Worm (Caenorhabditis elegans) whole organism, L2 larva: Measurements from ENCODE around the gene T28A11.17.

ENCODE experiments used
- C34F6.9 ChIP-seq: fragments of 150-350 bp; optimal IDR thresholded peaks from 2 replicates; lab custom pipeline; 2014; ENCODE audit warnings: missing biosample characterization, missing genetic modification characterization
- F13H6.1 ChIP-seq: sonication (generic microtip); optimal IDR thresholded peaks from 2 replicates; lab custom pipeline; 2016; ENCODE audit warnings: missing genetic modification characterization, missing compliant biosample characterization
- R02D3.7 ChIP-seq: fragments of 150-350 bp; optimal IDR thresholded peaks from 2 replicates; lab custom pipeline; 2014; ENCODE audit warnings: missing biosample characterization, missing genetic modification characterization
- Y55F3AM.14 ChIP-seq: fragments of 200-800 bp; sonication (Bioruptor generic); optimal IDR thresholded peaks from 2 replicates; lab custom pipeline; 2018; ENCODE audit warnings: mild to moderate bottlenecking, missing genetic modification characterization, missing compliant biosample characterization
- alr-1 ChIP-seq: fragments of 150-350 bp; optimal IDR thresholded peaks from 2 replicates; lab custom pipeline; 2014; ENCODE audit warnings: missing biosample characterization, missing genetic modification characterization
- ama-1 ChIP-seq: fragments of 150-350 bp; optimal IDR thresholded peaks from 2 replicates; lab custom pipeline; 2018; ENCODE audit warnings: inconsistent platforms
- ceh-16 ChIP-seq: fragments of 150-350 bp; optimal IDR thresholded peaks from 2 replicates; lab custom pipeline; 2014; ENCODE audit warnings: missing biosample characterization, missing genetic modification characterization
- ceh-82 ChIP-seq: fragments of 150-350 bp; optimal IDR thresholded peaks from 2 replicates; lab custom pipeline; 2014; ENCODE audit warnings: missing biosample characterization, missing genetic modification characterization
- dmd-4 ChIP-seq: sonication (generic microtip); optimal IDR thresholded peaks from 2 replicates; lab custom pipeline; 2017; ENCODE audit warnings: missing biosample characterization, missing genetic modification characterization
- elt-3 ChIP-seq: sonication (generic microtip); optimal IDR thresholded peaks from 2 replicates; lab custom pipeline; 2017; ENCODE audit warnings: missing biosample characterization, missing genetic modification characterization
- fos-1 ChIP-seq: fragments of 150-350 bp; optimal IDR thresholded peaks from 2 replicates; lab custom pipeline; 2014; ENCODE audit warnings: missing biosample characterization, missing genetic modification characterization
- gmeb-1 ChIP-seq: fragments of 150-350 bp; optimal IDR thresholded peaks from 2 replicates; lab custom pipeline; 2014; ENCODE audit warnings: missing biosample characterization, missing genetic modification characterization
- lin-11 ChIP-seq: fragments of 150-350 bp; sonication (generic microtip); optimal IDR thresholded peaks from 2 replicates; lab custom pipeline; 2014; ENCODE audit warnings: missing biosample characterization, missing genetic modification characterization, inconsistent platforms, mixed read lengths
- lin-39 ChIP-seq: fragments of 150-350 bp; optimal IDR thresholded peaks from 2 replicates; lab custom pipeline; 2014; ENCODE audit warnings: missing biosample characterization, missing genetic modification reagents, missing genetic modification characterization
- lsy-2 ChIP-seq, 2 experiments: fragments of 150-350 bp in 1 of 2; sonication (generic microtip) in 1 of 2; optimal IDR thresholded peaks; 2 replicates each; lab custom pipeline; 2014 to 2017; ENCODE audit warnings: missing biosample characterization in 2 of 2, missing genetic modification characterization in 2 of 2
- mab-5 ChIP-seq: fragments of 150-350 bp; optimal IDR thresholded peaks from 2 replicates; lab custom pipeline; 2014; ENCODE audit warnings: missing biosample characterization, missing genetic modification characterization
- mbf-1 ChIP-seq: sonication (generic microtip); optimal IDR thresholded peaks from 2 replicates; lab custom pipeline; 2017; ENCODE audit warnings: missing biosample characterization, missing genetic modification characterization
- mdl-1 ChIP-seq, 2 experiments: fragments of 150-350 bp in 1 of 2; sonication (generic microtip) in 1 of 2; optimal IDR thresholded peaks; 2 replicates each; lab custom pipeline; 2017; ENCODE audit warnings: missing biosample characterization in 2 of 2, missing genetic modification characterization in 2 of 2
- nhr-11 ChIP-seq: fragments of 150-350 bp; optimal IDR thresholded peaks from 2 replicates; lab custom pipeline; 2014; ENCODE audit warnings: missing biosample characterization, missing genetic modification characterization
- nhr-12 ChIP-seq: fragments of 150-350 bp; optimal IDR thresholded peaks from 2 replicates; lab custom pipeline; 2014; ENCODE audit warnings: missing biosample characterization, missing genetic modification characterization
- nhr-129 ChIP-seq: fragments of 150-350 bp; optimal IDR thresholded peaks from 2 replicates; lab custom pipeline; 2014; ENCODE audit warnings: missing biosample characterization, missing genetic modification characterization
- nhr-21 ChIP-seq: fragments of 150-350 bp; optimal IDR thresholded peaks from 2 replicates; lab custom pipeline; 2014; ENCODE audit warnings: missing biosample characterization, missing genetic modification characterization
- nhr-23 ChIP-seq: fragments of 150-350 bp; optimal IDR thresholded peaks from 2 replicates; lab custom pipeline; 2014; ENCODE audit warnings: missing biosample characterization, missing genetic modification reagents, missing genetic modification characterization
- nhr-25 ChIP-seq: fragments of 150-350 bp; sonication (generic microtip); optimal IDR thresholded peaks from 3 replicates; lab custom pipeline; 2014; ENCODE audit warnings: missing biosample characterization, missing genetic modification characterization
- nhr-6 ChIP-seq: fragments of 150-350 bp; optimal IDR thresholded peaks from 2 replicates; lab custom pipeline; 2014; ENCODE audit warnings: missing biosample characterization, missing genetic modification characterization
- nhr-77 ChIP-seq: fragments of 150-350 bp; optimal IDR thresholded peaks from 2 replicates; lab custom pipeline; 2014; ENCODE audit warnings: missing biosample characterization, missing genetic modification characterization
- peb-1 ChIP-seq: fragments of 150-350 bp; optimal IDR thresholded peaks from 2 replicates; lab custom pipeline; 2014; ENCODE audit warnings: missing biosample characterization, missing genetic modification characterization
- sem-4 ChIP-seq: fragments of 150-350 bp; optimal IDR thresholded peaks from 2 replicates; lab custom pipeline; 2014; ENCODE audit warnings: missing biosample characterization, missing genetic modification reagents, missing genetic modification characterization
- skn-1 ChIP-seq: sonication (generic microtip); optimal IDR thresholded peaks from 2 replicates; lab custom pipeline; 2017; ENCODE audit warnings: missing biosample characterization, missing genetic modification characterization
- sma-3 ChIP-seq: sonication (generic microtip); optimal IDR thresholded peaks from 2 replicates; lab custom pipeline; 2016; ENCODE audit warnings: missing genetic modification reagents, missing genetic modification characterization, missing compliant biosample characterization
- sma-9 ChIP-seq, 2 experiments: fragments of 150-350 bp in 1 of 2; sonication (generic microtip) in 1 of 2; optimal IDR thresholded peaks; 2 replicates each; lab custom pipeline; 2014 to 2016; ENCODE audit warnings: missing genetic modification characterization in 2 of 2, mild to moderate bottlenecking in 1 of 2, missing biosample characterization in 1 of 2, missing compliant biosample characterization in 1 of 2, missing genetic modification reagents in 1 of 2, moderate library complexity in 1 of 2
- snpc-4 ChIP-seq: fragments of 150-350 bp; optimal IDR thresholded peaks from 2 replicates; lab custom pipeline; 2014; ENCODE audit warnings: missing biosample characterization, missing genetic modification characterization
- unc-39 ChIP-seq: fragments of 150-350 bp; optimal IDR thresholded peaks from 2 replicates; lab custom pipeline; 2014; ENCODE audit warnings: missing biosample characterization, missing genetic modification characterization
- unc-62 ChIP-seq: fragments of 150-350 bp; optimal IDR thresholded peaks from 2 replicates; lab custom pipeline; 2014; ENCODE audit warnings: missing biosample characterization, missing genetic modification reagents, missing genetic modification characterization
- zag-1 ChIP-seq: fragments of 150-350 bp; optimal IDR thresholded peaks from 2 replicates; lab custom pipeline; 2014; ENCODE audit warnings: missing biosample characterization, missing genetic modification characterization
- ztf-1 ChIP-seq: fragments of 200-800 bp; sonication (Bioruptor generic); conservative IDR thresholded peaks from 2 replicates; pipeline ENCODE4 v1.3.6; 2022; ENCODE audit warnings: missing genetic modification characterization, missing compliant biosample characterization
- ztf-11 ChIP-seq: sonication (generic microtip); optimal IDR thresholded peaks from 2 replicates; lab custom pipeline; 2017; ENCODE audit warnings: missing biosample characterization, missing genetic modification characterization
- ztf-4 ChIP-seq: fragments of 150-350 bp; optimal IDR thresholded peaks from 2 replicates; lab custom pipeline; 2014; ENCODE audit warnings: missing biosample characterization, missing genetic modification characterization

Gene T28A11.17

ce11 chrV:3289267-3289666 is 23.2 kb upstream of the T28A11.17 start, which contains the start of gene F35F10.6:
Gene F35F10.6, minus strand, starts transcription at chrV:3289367.
- TF ChIP-seq nhr-11 (tag; lab: Kevin White, UChicago) (no peak), ceh-82 (tag; lab: Kevin White, UChicago) (no peak), R02D3.7 (no peak), mdl-1 (tag; optimal IDR thresholded peaks at IDR 0.05; lab: Kevin White, UChicago) (no peak), C34F6.9 (no peak), F13H6.1 (tag; lab: Kevin White, UChicago) (no peak), lin-39 (tag; lab: Kevin White, UChicago) (no peak), lin-11 (tag; lab: Kevin White, UChicago) (no peak), sma-3 (no peak), ama-1 (no peak), nhr-21 (tag; lab: Kevin White, UChicago) (no peak), gmeb-1 (tag; lab: Kevin White, UChicago) (no peak), unc-62 (GFP tag; lab: Kevin White, UChicago) (no peak), ztf-1 (GFP tag; lab: Robert Waterston, UW) (no peak), sma-9 (GFP tag; optimal IDR thresholded peaks at IDR 0.05; lab: Kevin White, UChicago) (no peak), sma-9 (tag; optimal IDR thresholded peaks at IDR 0.05; lab: Kevin White, UChicago) (no peak), nhr-23 (no peak), alr-1 (tag; lab: Kevin White, UChicago) (no peak), unc-39 (tag; lab: Kevin White, UChicago) (no peak), peb-1 (tag; lab: Kevin White, UChicago) (no peak)

- TF ChIP-seq zag-1 (tag; lab: Kevin White, UChicago) (no peak), fos-1 (tag; lab: Kevin White, UChicago) (no peak), nhr-23 (no peak), ceh-16 (tag; lab: Kevin White, UChicago) (no peak), nhr-129 (no peak), sma-9 (GFP tag; optimal IDR thresholded peaks at IDR 0.05; lab: Kevin White, UChicago) (no peak), sma-9 (tag; optimal IDR thresholded peaks at IDR 0.05; lab: Kevin White, UChicago) (no peak), snpc-4 (tag; lab: Kevin White, UChicago) (no peak), skn-1 (tag; lab: Kevin White, UChicago) (no peak), R02D3.7 (no peak), nhr-12 (tag; lab: Kevin White, UChicago) (no peak), dmd-4 (no peak), lin-11 (tag; lab: Kevin White, UChicago) (no peak), ztf-11 (tag; lab: Kevin White, UChicago) (no peak), mab-5 (tag; lab: Kevin White, UChicago) (no peak), unc-62 (GFP tag; lab: Kevin White, UChicago) (no peak), lin-39 (tag; lab: Kevin White, UChicago) (no peak), elt-3 (tag; lab: Kevin White, UChicago) (no peak), sem-4 (tag; lab: Kevin White, UChicago) (no peak), alr-1 (tag; lab: Kevin White, UChicago) (no peak), F13H6.1 (tag; lab: Kevin White, UChicago) (no peak)
Measured at ce11 chrV:3288134-3288533, 22.0 kb upstream of the T28A11.17 start.

- TF ChIP-seq C34F6.9 (no peak), lin-39 (tag; lab: Kevin White, UChicago) (no peak), mbf-1 (tag; lab: Kevin White, UChicago) (no peak), snpc-4 (tag; lab: Kevin White, UChicago) (no peak), ztf-11 (tag; lab: Kevin White, UChicago) (no peak), nhr-12 (tag; lab: Kevin White, UChicago) (no peak), nhr-25 (tag; lab: Kevin White, UChicago) (no peak), ztf-4 (tag; lab: Kevin White, UChicago) (no peak), alr-1 (tag; lab: Kevin White, UChicago) (no peak), dmd-4 (no peak), Y55F3AM.14 (GFP tag; lab: Kevin White, UChicago) (no peak), nhr-129 (no peak)
Measured at ce11 chrV:3287330-3287729, 21.2 kb upstream of the T28A11.17 start, which contains the start of gene F35F10.7. Gene F35F10.7, minus strand, starts transcription at chrV:3287430.

ce11 chrV:3284629-3285028 is 18.5 kb upstream of the T28A11.17 start, which contains the start of gene F35F10.5:
Gene F35F10.5, plus strand, starts transcription at chrV:3284929.
- no peak for TF ChIP-seq nhr-6
- TF ChIP-seq nhr-25 (tag; lab: Kevin White, UChicago) = no peak
- no peak for TF ChIP-seq lsy-2 (tag; optimal IDR thresholded peaks at IDR 0.05; lab: Kevin White, UChicago)
- no peak for TF ChIP-seq ztf-1 (GFP tag; lab: Robert Waterston, UW)
- TF ChIP-seq Y55F3AM.14 (GFP tag; lab: Kevin White, UChicago) = no peak
- no peak for TF ChIP-seq nhr-77 (tag; lab: Kevin White, UChicago)
- TF ChIP-seq lin-11 (tag; lab: Kevin White, UChicago) = no peak
- TF ChIP-seq R02D3.7 = no peak
- TF ChIP-seq sma-3 = no peak
- no peak for TF ChIP-seq sma-9 (GFP tag; optimal IDR thresholded peaks at IDR 0.05; lab: Kevin White, UChicago)
- no peak for TF ChIP-seq sma-9 (tag; optimal IDR thresholded peaks at IDR 0.05; lab: Kevin White, UChicago)
- TF ChIP-seq C34F6.9 = no peak
- no peak for TF ChIP-seq nhr-21 (tag; lab: Kevin White, UChicago)
- TF ChIP-seq lin-39 (tag; lab: Kevin White, UChicago) = no peak
- no peak for TF ChIP-seq ztf-4 (tag; lab: Kevin White, UChicago)
- no peak for TF ChIP-seq nhr-11 (tag; lab: Kevin White, UChicago)
- no peak for TF ChIP-seq unc-39 (tag; lab: Kevin White, UChicago)
- TF ChIP-seq mdl-1 (tag; optimal IDR thresholded peaks at IDR 0.05; lab: Kevin White, UChicago) = no peak
- no peak for TF ChIP-seq gmeb-1 (tag; lab: Kevin White, UChicago)
- TF ChIP-seq ceh-16 (tag; lab: Kevin White, UChicago) = no peak
- TF ChIP-seq nhr-12 (tag; lab: Kevin White, UChicago) = no peak
